Worm (Caenorhabditis elegans): ENCODE results near the gene C25G4.2.
"Not testable (repeated sequence)": the region's sequence is repeated elsewhere in the genome, so short reads cannot be mapped to it uniquely, and the experiment has no call there.

ce11 chrIV:12484479-12484878 is 40.6 kb upstream of the C25G4.2 start, which contains the start of gene T04A11.4:
- TF ChIP-seq lin-11 (tag; optimal IDR thresholded peaks at IDR 0.05); dmd-4 (tag; optimal IDR thresholded peaks at IDR 0.05); nhr-6 (tag; optimal IDR thresholded peaks at IDR 0.05); blmp-1 (tag; optimal IDR thresholded peaks at IDR 0.05; ENCODE audit: insufficient read depth); ceh-82 (tag; optimal IDR thresholded peaks at IDR 0.05); ama-1 (optimal IDR thresholded peaks at IDR 0.05); nhr-237 (tag; optimal IDR thresholded peaks at IDR 0.05); skn-1 (tag; optimal IDR thresholded peaks at IDR 0.05); lsy-2 (tag; optimal IDR thresholded peaks at IDR 0.05); aly-2 (tag; optimal IDR thresholded peaks at IDR 0.05); ceh-16 (tag; optimal IDR thresholded peaks at IDR 0.05); nhr-77 (tag; optimal IDR thresholded peaks at IDR 0.05); egl-27 (tag; optimal IDR thresholded peaks at IDR 0.05): not testable (repeated sequence)

All from whole organism, L2 larva.